Worm (Caenorhabditis elegans) whole organism, L1 larva: ENCODE measurements around the gene F22F7.12.

ENCODE experiments used
- C04F5.9 ChIP-seq: sonication (generic microtip); optimal IDR thresholded peaks from 2 replicates; lab custom pipeline; 2016; ENCODE audit warnings: missing genetic modification characterization, missing compliant biosample characterization
- C16A3.4 ChIP-seq: fragments of 150-350 bp; optimal IDR thresholded peaks from 2 replicates; lab custom pipeline; 2014; ENCODE audit warnings: missing biosample characterization, missing genetic modification characterization
- Y116A8C.19 ChIP-seq: sonication (generic microtip); optimal IDR thresholded peaks from 2 replicates; lab custom pipeline; 2016; ENCODE audit warnings: missing compliant biosample characterization, missing genetic modification characterization, borderline replicate concordance
- aha-1 ChIP-seq: fragments of 150-350 bp; optimal IDR thresholded peaks from 2 replicates; lab custom pipeline; 2014; ENCODE audit warnings: missing biosample characterization, missing genetic modification characterization
- ceh-8 ChIP-seq: fragments of 200-800 bp; sonication (Bioruptor generic); optimal IDR thresholded peaks from 2 replicates; lab custom pipeline; 2018; ENCODE audit warnings: mild to moderate bottlenecking, missing genetic modification characterization, moderate library complexity, missing compliant biosample characterization
- efl-1 ChIP-seq, 4 experiments: fragments of 150-350 bp; optimal IDR thresholded peaks in 3 of 4; peaks in 1 of 4; 1 replicate in 1 of 4; 2 replicates in 3 of 4; lab custom pipeline; 2014; ENCODE audit warnings: missing biosample characterization in 2 of 4, missing genetic modification characterization in 2 of 4, missing genetic modification reagents in 2 of 4
- efl-3 ChIP-seq: fragments of 200-800 bp; sonication (Bioruptor generic); optimal IDR thresholded peaks from 2 replicates; lab custom pipeline; 2018; ENCODE audit warnings: mild to moderate bottlenecking, missing genetic modification characterization, missing compliant biosample characterization
- elt-2 ChIP-seq: sonication (generic microtip); optimal IDR thresholded peaks from 2 replicates; lab custom pipeline; 2016; ENCODE audit warnings: missing genetic modification characterization, mild to moderate bottlenecking, inconsistent platforms, missing compliant biosample characterization, missing genetic modification reagents
- fkh-10 ChIP-seq: sonication (generic microtip); optimal IDR thresholded peaks from 2 replicates; lab custom pipeline; 2017; ENCODE audit warnings: missing biosample characterization, missing genetic modification reagents, missing genetic modification characterization
- fkh-4 ChIP-seq: sonication (generic microtip); optimal IDR thresholded peaks from 2 replicates; lab custom pipeline; 2016; ENCODE audit warnings: missing compliant biosample characterization, missing genetic modification characterization, borderline replicate concordance
- hlh-17 ChIP-seq: fragments of 200-800 bp; sonication (Bioruptor generic); optimal IDR thresholded peaks from 2 replicates; lab custom pipeline; 2018; ENCODE audit warnings: missing genetic modification characterization, mild to moderate bottlenecking, missing compliant biosample characterization, moderate library complexity, borderline replicate concordance
- jun-1 ChIP-seq: fragments of 150-350 bp; optimal IDR thresholded peaks from 2 replicates; lab custom pipeline; 2014; ENCODE audit warnings: missing biosample characterization, missing genetic modification reagents, missing genetic modification characterization
- lin-14 ChIP-seq: fragments of 200-800 bp; sonication (Bioruptor generic); optimal IDR thresholded peaks from 2 replicates; lab custom pipeline; 2018; ENCODE audit warnings: mild to moderate bottlenecking, missing genetic modification characterization, moderate library complexity, missing compliant biosample characterization
- lin-15B ChIP-seq: fragments of 150-350 bp; sonication (generic microtip); optimal IDR thresholded peaks from 3 replicates; lab custom pipeline; 2014; ENCODE audit warnings: missing biosample characterization, missing genetic modification characterization
- lin-39 ChIP-seq: fragments of 150-350 bp; optimal IDR thresholded peaks from 2 replicates; lab custom pipeline; 2014; ENCODE audit warnings: missing biosample characterization, missing genetic modification reagents, missing genetic modification characterization
- lsy-2 ChIP-seq, 2 experiments: fragments of 150-350 bp; optimal IDR thresholded peaks; 2 replicates each; lab custom pipeline; 2014; ENCODE audit warnings: missing biosample characterization in 2 of 2, missing genetic modification characterization in 2 of 2
- mab-9 ChIP-seq: fragments of 200-800 bp; sonication (Bioruptor generic); IDR thresholded peaks from 2 replicates; pipeline ENCODE4 v1.3.6; 2022; ENCODE audit warnings: missing genetic modification reagents, missing genetic modification characterization, missing compliant biosample characterization
- nhr-12 ChIP-seq: sonication (generic microtip); optimal IDR thresholded peaks from 2 replicates; lab custom pipeline; 2017; ENCODE audit warnings: missing biosample characterization, missing genetic modification characterization
- nhr-19 ChIP-seq: fragments of 200-800 bp; sonication (Bioruptor generic); conservative IDR thresholded peaks from 2 replicates; pipeline ENCODE4 v1.3.6; 2022; ENCODE audit warnings: missing genetic modification characterization, missing compliant biosample characterization
- nhr-20 ChIP-seq: sonication (generic microtip); optimal IDR thresholded peaks from 2 replicates; lab custom pipeline; 2016; ENCODE audit warnings: mild to moderate bottlenecking, missing genetic modification characterization, missing compliant biosample characterization
- nhr-237 ChIP-seq: fragments of 150-350 bp; optimal IDR thresholded peaks from 2 replicates; lab custom pipeline; 2014; ENCODE audit warnings: missing biosample characterization, missing genetic modification characterization
- nhr-28 ChIP-seq: fragments of 150-350 bp; optimal IDR thresholded peaks from 2 replicates; lab custom pipeline; 2014; ENCODE audit warnings: missing biosample characterization, missing genetic modification characterization
- nhr-47 ChIP-seq: sonication (generic microtip); optimal IDR thresholded peaks from 2 replicates; lab custom pipeline; 2016; ENCODE audit warnings: mild to moderate bottlenecking, missing genetic modification characterization, moderate library complexity, missing compliant biosample characterization
- nhr-84 ChIP-seq: sonication (generic microtip); optimal IDR thresholded peaks from 2 replicates; lab custom pipeline; 2017; ENCODE audit warnings: missing biosample characterization, missing genetic modification characterization
- pag-3 ChIP-seq: sonication (generic microtip); optimal IDR thresholded peaks from 2 replicates; lab custom pipeline; 2017; ENCODE audit warnings: missing genetic modification characterization, mild to moderate bottlenecking, missing compliant biosample characterization, antibody characterized with exemption, borderline replicate concordance; ENCODE audit not compliant: insufficient read depth
- pqm-1 ChIP-seq: sonication (generic microtip); optimal IDR thresholded peaks from 3 replicates; lab custom pipeline; 2017; ENCODE audit warnings: missing biosample characterization, missing genetic modification characterization
- skn-1 ChIP-seq: fragments of 150-350 bp; optimal IDR thresholded peaks from 2 replicates; lab custom pipeline; 2014; ENCODE audit warnings: missing biosample characterization, missing genetic modification characterization
- snu-23 ChIP-seq: sonication (generic microtip); optimal IDR thresholded peaks from 2 replicates; lab custom pipeline; 2016; ENCODE audit warnings: missing genetic modification characterization, missing compliant biosample characterization
- sptf-1 ChIP-seq: fragments of 150-350 bp; optimal IDR thresholded peaks from 2 replicates; lab custom pipeline; 2014; ENCODE audit warnings: missing biosample characterization, missing genetic modification characterization
- tbx-2 ChIP-seq: sonication (generic microtip); optimal IDR thresholded peaks from 2 replicates; lab custom pipeline; 2016; ENCODE audit warnings: missing genetic modification characterization, missing compliant biosample characterization
- unc-62 ChIP-seq: fragments of 150-350 bp; optimal IDR thresholded peaks from 2 replicates; lab custom pipeline; 2014; ENCODE audit warnings: missing biosample characterization, missing genetic modification reagents, missing genetic modification characterization
- unc-86 ChIP-seq: sonication (generic microtip); optimal IDR thresholded peaks from 2 replicates; lab custom pipeline; 2016; ENCODE audit warnings: missing genetic modification characterization, missing compliant biosample characterization
- unc-98 ChIP-seq: fragments of 200-800 bp; sonication (Bioruptor generic); IDR thresholded peaks from 2 replicates; pipeline ENCODE4 v1.3.6; 2022; ENCODE audit warnings: missing genetic modification characterization, missing compliant biosample characterization
- xbp-1 ChIP-seq: sonication (generic microtip); optimal IDR thresholded peaks from 2 replicates; lab custom pipeline; 2016; ENCODE audit warnings: missing genetic modification characterization, missing compliant biosample characterization
- ztf-4 ChIP-seq: fragments of 150-350 bp; optimal IDR thresholded peaks from 2 replicates; lab custom pipeline; 2014; ENCODE audit warnings: missing biosample characterization, missing genetic modification characterization

The F22F7.12 gene

ce11 chrV:2177307-2177764, 33.0 kb upstream of the F22F7.12 start, which contains the start of gene srbc-17:
Gene srbc-17, plus strand, starts transcription at chrV:2177714.
- TF ChIP-seq ceh-8 (GFP tag; lab: Kevin White, UChicago), result no peak
- no peak for TF ChIP-seq aha-1 (tag; lab: Kevin White, UChicago)
- TF ChIP-seq snu-23, result no peak
- TF ChIP-seq nhr-84 (tag; lab: Kevin White, UChicago), result no peak
- no peak for TF ChIP-seq lin-15B
- TF ChIP-seq sptf-1 (tag; lab: Kevin White, UChicago), result no peak
- TF ChIP-seq unc-62 (GFP tag; lab: Kevin White, UChicago), result no peak
- TF ChIP-seq nhr-20 (tag; lab: Kevin White, UChicago), result no peak
- TF ChIP-seq pag-3 (tag; lab: Kevin White, UChicago), result no peak
- TF ChIP-seq unc-98 (GFP tag; lab: Robert Waterston, UW), result no peak
- TF ChIP-seq hlh-17 (GFP tag; lab: Kevin White, UChicago), result no peak
- TF ChIP-seq elt-2, result no peak
- no peak for TF ChIP-seq nhr-12 (tag; lab: Kevin White, UChicago)
- TF ChIP-seq fkh-4 (tag; lab: Kevin White, UChicago), result no peak
- no peak for TF ChIP-seq C04F5.9 (tag; lab: Kevin White, UChicago)
- TF ChIP-seq tbx-2, result no peak
- no peak for TF ChIP-seq lin-14 (GFP tag; lab: Kevin White, UChicago)

- no peak for TF ChIP-seq jun-1 (tag; lab: Kevin White, UChicago)
- no peak for TF ChIP-seq xbp-1 (tag; lab: Kevin White, UChicago)
- TF ChIP-seq unc-98 (GFP tag; lab: Robert Waterston, UW), result no peak
- no peak for TF ChIP-seq Y116A8C.19 (tag; lab: Kevin White, UChicago)
- no peak for TF ChIP-seq elt-2
- no peak for TF ChIP-seq lsy-2 (tag; optimal IDR thresholded peaks at IDR 0.05; lab: Kevin White, UChicago)
- no peak for TF ChIP-seq efl-3 (GFP tag; lab: Kevin White, UChicago)
- TF ChIP-seq ztf-4 (tag; lab: Kevin White, UChicago), result no peak
- no peak for TF ChIP-seq lin-39 (tag; lab: Kevin White, UChicago)
- TF ChIP-seq nhr-237 (tag; lab: Kevin White, UChicago), result no peak
- no peak for TF ChIP-seq fkh-10
- TF ChIP-seq sptf-1 (tag; lab: Kevin White, UChicago), result no peak
- no peak for TF ChIP-seq nhr-19 (GFP tag; lab: Robert Waterston, UW)
- TF ChIP-seq pqm-1 (tag; lab: Kevin White, UChicago), result no peak
Measured at ce11 chrV:2175242-2175641, 30.9 kb upstream of the F22F7.12 start, which contains the start of gene C45H4.18. Gene C45H4.18, plus strand, starts transcription at chrV:2175542.

- TF ChIP-seq unc-86 (no peak), efl-1 (optimal IDR thresholded peaks at IDR 0.05; lab: Kevin White, UChicago) (no peak), efl-1 (GFP tag; optimal IDR thresholded peaks at IDR 0.05 in 1 of 2; lab: Kevin White, UChicago) (peak; percentile 19 to 92)
Measured at ce11 chrV:2174465-2174864, 30.2 kb upstream of the F22F7.12 start.

- TF ChIP-seq skn-1, result no peak
- TF ChIP-seq nhr-28, result no peak
- TF ChIP-seq mab-9 (GFP tag; lab: Robert Waterston, UW), result no peak
- no peak for TF ChIP-seq C16A3.4 (tag; lab: Kevin White, UChicago)
- no peak for TF ChIP-seq nhr-237 (tag; lab: Kevin White, UChicago)
- TF ChIP-seq efl-3 (GFP tag; lab: Kevin White, UChicago), result no peak
- no peak for TF ChIP-seq nhr-47
Measured at ce11 chrV:2166679-2167078, 22.4 kb upstream of the F22F7.12 start, which contains the start of gene srbc-19. Gene srbc-19, minus strand, starts transcription at chrV:2166779.
